Fruit fly (Drosophila melanogaster) whole organism, embryonic: Measurements from ENCODE around the gene CG13299.

ENCODE experiments used
- Ada2b ChIP-seq: fragments of 200-800 bp; sonication (Bioruptor generic); IDR thresholded peaks from 2 replicates; pipeline ENCODE4 v1.3.6; 2022; ENCODE audit warnings: missing biosample characterization, missing genetic modification characterization
- Adf1 ChIP-seq: fragments of 200-800 bp; sonication (Bioruptor generic); IDR thresholded peaks from 2 replicates; pipeline ENCODE4 v1.3.6; 2022; ENCODE audit warnings: missing biosample characterization, missing genetic modification characterization
- Aef1 ChIP-seq: fragments of 200-800 bp; sonication (Bioruptor generic); IDR thresholded peaks from 3 replicates; pipeline ENCODE4 v1.3.6; 2022; ENCODE audit warnings: missing biosample characterization, missing genetic modification characterization
- BtbVII ChIP-seq: fragments of 200-800 bp; sonication (Bioruptor generic); optimal IDR thresholded peaks from 3 replicates; lab custom pipeline; 2017; ENCODE audit warnings: missing biosample characterization, mild to moderate bottlenecking, missing genetic modification characterization
- CG10654 ChIP-seq: fragments of 200-800 bp; sonication (Bioruptor generic); optimal IDR thresholded peaks from 2 replicates; lab custom pipeline; 2016; ENCODE audit warnings: missing biosample characterization, missing genetic modification characterization
- CG10959 ChIP-seq: fragments of 200-800 bp; sonication (Bioruptor generic); IDR thresholded peaks from 2 replicates; pipeline ENCODE4 v1.3.6; 2022; ENCODE audit warnings: missing biosample characterization, missing genetic modification characterization
- CG10979 ChIP-seq: fragments of 200-800 bp; sonication (Bioruptor generic); optimal IDR thresholded peaks from 2 replicates; lab custom pipeline; 2018; ENCODE audit warnings: missing biosample characterization, mild to moderate bottlenecking, missing genetic modification characterization, moderate library complexity
- CG13775 ChIP-seq: fragments of 200-800 bp; sonication (Bioruptor generic); optimal IDR thresholded peaks from 3 replicates; lab custom pipeline; 2017; ENCODE audit warnings: missing biosample characterization, mild to moderate bottlenecking, missing genetic modification characterization
- CG14014 ChIP-seq: fragments of 200-800 bp; sonication (Bioruptor generic); IDR thresholded peaks from 2 replicates; pipeline ENCODE4 v1.3.6; 2022; ENCODE audit warnings: missing biosample characterization, missing genetic modification characterization
- CG14441 ChIP-seq: fragments of 200-800 bp; sonication (Bioruptor generic); IDR thresholded peaks from 2 replicates; pipeline ENCODE4 v1.3.6; 2022; ENCODE audit warnings: missing biosample characterization, missing genetic modification characterization
- CG14667 ChIP-seq: fragments of 200-800 bp; sonication (Bioruptor generic); IDR thresholded peaks from 2 replicates; pipeline ENCODE4 v1.3.6; 2022; ENCODE audit warnings: missing biosample characterization, missing genetic modification characterization
- CG14860 ChIP-seq: fragments of 200-800 bp; sonication (Bioruptor generic); IDR thresholded peaks from 3 replicates; pipeline ENCODE4 v1.3.6; 2022; ENCODE audit warnings: missing biosample characterization, missing genetic modification characterization; ENCODE audit not compliant: partially characterized antibody
- CG1602 ChIP-seq: fragments of 200-800 bp; sonication (Bioruptor generic); optimal IDR thresholded peaks from 3 replicates; lab custom pipeline; 2016; ENCODE audit warnings: missing biosample characterization, missing genetic modification characterization
- CG16815 ChIP-seq: fragments of 200-800 bp; sonication (Bioruptor generic); optimal IDR thresholded peaks from 3 replicates; lab custom pipeline; 2017; ENCODE audit warnings: missing biosample characterization, mild to moderate bottlenecking, missing genetic modification characterization
- CG17328 ChIP-seq: fragments of 200-800 bp; sonication (Bioruptor generic); IDR thresholded peaks from 2 replicates; pipeline ENCODE4 v1.3.6; 2022; ENCODE audit warnings: missing biosample characterization, missing genetic modification characterization
- CG18262 ChIP-seq: fragments of 200-800 bp; optimal IDR thresholded peaks from 3 replicates; lab custom pipeline; 2019; ENCODE audit warnings: missing biosample characterization, mild to moderate bottlenecking, missing genetic modification characterization, moderate library complexity
- CG18764 ChIP-seq: fragments of 200-800 bp; sonication (Bioruptor generic); optimal IDR thresholded peaks from 3 replicates; lab custom pipeline; 2016; ENCODE audit warnings: missing biosample characterization, missing genetic modification characterization
- CG2712 ChIP-seq: fragments of 200-800 bp; optimal IDR thresholded peaks from 3 replicates; lab custom pipeline; 2019; ENCODE audit warnings: missing biosample characterization, mild to moderate bottlenecking, missing genetic modification characterization, moderate library complexity
- CG30403 ChIP-seq: fragments of 200-800 bp; sonication (Bioruptor generic); optimal IDR thresholded peaks from 3 replicates; lab custom pipeline; 2016; ENCODE audit warnings: missing biosample characterization, missing genetic modification characterization
- CG3407 ChIP-seq: fragments of 200-800 bp; sonication (Bioruptor generic); optimal IDR thresholded peaks from 2 replicates; lab custom pipeline; 2018; ENCODE audit warnings: missing biosample characterization, mild to moderate bottlenecking, missing genetic modification characterization
- CG4820 ChIP-seq: fragments of 200-800 bp; sonication (Bioruptor generic); optimal IDR thresholded peaks from 3 replicates; lab custom pipeline; 2016; ENCODE audit warnings: missing biosample characterization, missing genetic modification characterization
- CG8765 ChIP-seq: fragments of 200-800 bp; sonication (Bioruptor generic); IDR thresholded peaks from 2 replicates; pipeline ENCODE4 v1.3.6; 2022; ENCODE audit warnings: missing biosample characterization, missing genetic modification characterization
- CG8944 ChIP-seq: fragments of 200-800 bp; sonication (Bioruptor generic); optimal IDR thresholded peaks from 3 replicates; lab custom pipeline; 2016; ENCODE audit warnings: missing biosample characterization, missing genetic modification characterization
- CkIIα-i1 ChIP-seq: fragments of 200-800 bp; sonication (Bioruptor generic); IDR thresholded peaks from 2 replicates; pipeline ENCODE4 v1.3.6; 2022; ENCODE audit warnings: missing biosample characterization, missing genetic modification characterization
- E2f1 ChIP-seq: fragments of 200-800 bp; sonication (Bioruptor generic); IDR thresholded peaks from 2 replicates; pipeline ENCODE4 v1.3.6; 2022; ENCODE audit warnings: missing biosample characterization, missing genetic modification characterization
- H2.0 ChIP-seq: fragments of 200-800 bp; sonication (Bioruptor generic); IDR thresholded peaks from 2 replicates; pipeline ENCODE4 v1.3.6; 2022; ENCODE audit warnings: missing biosample characterization, missing genetic modification characterization
- HLH54F ChIP-seq: fragments of 200-800 bp; sonication (Bioruptor generic); optimal IDR thresholded peaks from 3 replicates; lab custom pipeline; 2016; ENCODE audit warnings: missing biosample characterization, missing genetic modification characterization
- Med ChIP-seq: fragments of 200-800 bp; sonication (Bioruptor generic); peaks from one replicate; lab custom pipeline; 2016; ENCODE audit warnings: missing biosample characterization, missing genetic modification characterization, mild to moderate bottlenecking, inconsistent platforms, moderate library complexity
- Meics ChIP-seq: fragments of 200-800 bp; sonication (Bioruptor generic); optimal IDR thresholded peaks from 2 replicates; lab custom pipeline; 2017; ENCODE audit warnings: missing biosample characterization, mild to moderate bottlenecking, missing genetic modification characterization
- Oli ChIP-seq: fragments of 200-800 bp; sonication (Bioruptor generic); optimal IDR thresholded peaks from 2 replicates; lab custom pipeline; 2018; ENCODE audit warnings: missing biosample characterization, mild to moderate bottlenecking, missing genetic modification characterization, moderate library complexity
- Pdp1 ChIP-seq, 2 experiments: fragments of 200-800 bp; sonication (Bioruptor generic); optimal IDR thresholded peaks; 3 replicates each; lab custom pipeline; 2016; ENCODE audit warnings: missing biosample characterization in 2 of 2, missing genetic modification characterization in 2 of 2, mild to moderate bottlenecking in 1 of 2, moderate library complexity in 1 of 2
- Xrp1 ChIP-seq: fragments of 200-800 bp; sonication (Bioruptor generic); IDR thresholded peaks from 2 replicates; pipeline ENCODE4 v1.3.6; 2022; ENCODE audit warnings: missing biosample characterization, missing genetic modification characterization
- aop ChIP-seq: fragments of 200-800 bp; sonication (Bioruptor generic); IDR thresholded peaks from 2 replicates; pipeline ENCODE4 v1.3.6; 2022; ENCODE audit warnings: missing biosample characterization, missing genetic modification characterization
- chif ChIP-seq, 2 experiments: fragments of 200-800 bp; sonication (Bioruptor generic); optimal IDR thresholded peaks; 3 replicates each; lab custom pipeline; 2016; ENCODE audit warnings: missing biosample characterization in 2 of 2, missing genetic modification characterization in 2 of 2
- danr ChIP-seq: fragments of 200-800 bp; sonication (Bioruptor generic); IDR thresholded peaks from 2 replicates; pipeline ENCODE4 v1.3.6; 2022; ENCODE audit warnings: missing biosample characterization, missing genetic modification characterization
- dati ChIP-seq: fragments of 200-800 bp; sonication (Bioruptor generic); IDR thresholded peaks from 2 replicates; pipeline ENCODE4 v1.3.6; 2022; ENCODE audit warnings: missing biosample characterization, missing genetic modification characterization
- dysf ChIP-seq: fragments of 200-800 bp; sonication (Bioruptor generic); IDR thresholded peaks from 3 replicates; pipeline ENCODE4 v1.3.6; 2022; ENCODE audit warnings: missing biosample characterization, missing genetic modification characterization
- gsb ChIP-seq: fragments of 200-800 bp; sonication (Bioruptor generic); IDR thresholded peaks from 2 replicates; pipeline ENCODE4 v1.3.6; 2022; ENCODE audit warnings: missing biosample characterization, missing genetic modification characterization
- hkb ChIP-seq, 2 experiments: fragments of 200-800 bp in 1 of 2; fragments of >200 bp in 1 of 2; sonication (Bioruptor generic) in 1 of 2; IDR thresholded peaks in 1 of 2; optimal IDR thresholded peaks in 1 of 2; 2 replicates each; pipeline versions ENCODE4 v1.3.6 to Lab custom; 2017 to 2022; ENCODE audit warnings: missing biosample characterization in 1 of 2, missing genetic modification characterization in 1 of 2
- lmd ChIP-seq: fragments of 200-800 bp; sonication (Bioruptor generic); IDR thresholded peaks from 2 replicates; pipeline ENCODE4 v1.3.6; 2022; ENCODE audit warnings: missing biosample characterization, missing genetic modification characterization
- peb ChIP-seq: fragments of 200-800 bp; sonication (Bioruptor generic); IDR thresholded peaks from 2 replicates; pipeline ENCODE4 v1.3.6; 2022; ENCODE audit warnings: missing biosample characterization, missing genetic modification characterization
- pum ChIP-seq: fragments of 200-800 bp; sonication (Bioruptor generic); optimal IDR thresholded peaks from 2 replicates; lab custom pipeline; 2016; ENCODE audit warnings: missing biosample characterization, missing genetic modification characterization
- ranshi ChIP-seq: fragments of 200-800 bp; sonication (Bioruptor generic); IDR thresholded peaks from 2 replicates; pipeline ENCODE4 v1.3.6; 2022; ENCODE audit warnings: missing biosample characterization, missing genetic modification characterization
- salm ChIP-seq: fragments of 200-800 bp; sonication (Bioruptor generic); optimal IDR thresholded peaks from 2 replicates; lab custom pipeline; 2018; ENCODE audit warnings: missing biosample characterization, mild to moderate bottlenecking, missing genetic modification characterization
- sc ChIP-seq, 3 experiments: fragments of >200 bp in 2 of 3; fragments of 200-800 bp in 1 of 3; sonication (Bioruptor generic) in 1 of 3; optimal IDR thresholded peaks; 2 replicates in 2 of 3; 3 replicates in 1 of 3; lab custom pipeline; 2017; ENCODE audit warnings: mild to moderate bottlenecking in 1 of 3, missing biosample characterization in 1 of 3, missing genetic modification characterization in 1 of 3, missing genetic modification reagents in 1 of 3
- shn ChIP-seq: fragments of 200-800 bp; sonication (Bioruptor generic); optimal IDR thresholded peaks from 3 replicates; lab custom pipeline; 2016; ENCODE audit warnings: missing biosample characterization, missing genetic modification characterization
- slou ChIP-seq: fragments of 200-800 bp; sonication (Bioruptor generic); optimal IDR thresholded peaks from 3 replicates; lab custom pipeline; 2016; ENCODE audit warnings: missing biosample characterization, missing genetic modification characterization
- tap ChIP-seq: fragments of 200-800 bp; optimal IDR thresholded peaks from 3 replicates; lab custom pipeline; 2019; ENCODE audit warnings: missing biosample characterization, mild to moderate bottlenecking, missing genetic modification characterization, moderate library complexity
- usp ChIP-seq: fragments of >200 bp; optimal IDR thresholded peaks from 2 replicates; lab custom pipeline; 2017; ENCODE audit warnings: missing biosample characterization, missing genetic modification characterization
- zfh1 ChIP-seq: fragments of 200-800 bp; sonication (Bioruptor generic); IDR thresholded peaks from 3 replicates; pipeline ENCODE4 v1.3.6; 2022; ENCODE audit warnings: missing biosample characterization, missing genetic modification characterization

CG13299 gene

DNA sequence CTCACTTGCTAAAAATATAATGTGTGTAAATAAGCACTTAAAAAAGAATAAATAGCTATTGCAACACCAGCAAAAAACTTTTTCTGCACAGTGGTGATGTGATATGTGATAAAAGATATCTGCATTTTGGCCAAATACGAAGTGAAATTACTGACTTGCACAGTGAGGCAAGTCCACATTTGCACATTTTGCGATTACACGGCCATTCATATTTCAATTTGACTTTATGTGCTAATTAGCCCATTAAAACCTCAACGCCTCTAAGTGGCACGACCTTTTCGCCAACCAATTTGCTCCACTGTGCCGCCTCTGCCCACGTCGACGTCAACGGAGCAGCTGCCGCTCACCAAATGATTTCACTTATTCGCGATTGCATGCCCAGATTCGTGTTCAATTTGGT is 12.0 kb downstream of the CG13299 start, which contains the start of gene CG33946 (continued):
- TF ChIP-seq E2f1 (0 out of 2 replicates have a peak, but pooled peaks have one; percentile 25), CG10979 (tag; lab: Kevin White, UChicago) (peak; percentile 20), CG30403 (GFP tag; lab: Kevin White, UChicago) (peak; percentile 16), CG18262 (tag; lab: Kevin White, UChicago) (peak; percentile 10), dati (no peak), Xrp1 (peak; percentile 53; the same call in 1 of the 2 replicates), Ada2b (peak; percentile 53), shn (peak; percentile 25), CG4820 (GFP tag; lab: Kevin White, UChicago) (peak; percentile 23), chif (GFP tag; optimal IDR thresholded peaks at IDR 0.05; lab: Kevin White, UChicago) (peak; percentile 20 to 50), CG8944 (peak; percentile 32), CkIIα-i1 (no peak), CG10959 (GFP tag; lab: Robert Waterston, UW) (peak; percentile 58), CG16815 (peak; percentile 29), Pdp1 (GFP tag; optimal IDR thresholded peaks at IDR 0.05; lab: Kevin White, UChicago) (peak in 1 of 2 experiments; percentile 8), Oli (peak; percentile 6), CG14860 (GFP tag; lab: Robert Waterston, UW) (no peak), CG8765 (peak; percentile 46; the same call in 1 of the 2 replicates), CG18764 (no peak), aop (GFP tag; lab: Robert Waterston, UW) (no peak), tap (no peak), Meics (GFP tag; lab: Kevin White, UChicago) (no peak), danr (GFP tag; lab: Robert Waterston, UW) (0 out of 2 replicates have a peak, but pooled peaks have one; percentile 15), dysf (peak; percentile 24; the same call in 1 of the 3 replicates), CG3407 (GFP tag; lab: Kevin White, UChicago) (no peak), slou (GFP tag; lab: Kevin White, UChicago) (no peak), zfh1 (GFP tag; lab: Robert Waterston, UW) (peak; percentile 64; the same call in 2 of the 3 replicates), CG10654 (GFP tag; lab: Kevin White, UChicago) (peak; percentile 21), Aef1 (GFP tag; lab: Robert Waterston, UW) (0 out of 3 replicates have a peak, but pooled peaks have one; percentile 23), HLH54F (GFP tag; lab: Kevin White, UChicago) (peak; percentile 4), salm (tag; lab: Kevin White, UChicago) (no peak), Adf1 (peak; percentile 16), gsb (GFP tag; lab: Robert Waterston, UW) (no peak), CG17328 (peak; percentile 37; the same call in 1 of the 2 replicates), pum (GFP tag; lab: Kevin White, UChicago) (peak; percentile 6), CG1602 (peak; percentile 25), BtbVII (no peak), H2.0 (GFP tag; lab: Robert Waterston, UW) (peak; percentile 36; the same call in 1 of the 2 replicates), peb (GFP tag; lab: Robert Waterston, UW) (0 out of 2 replicates have a peak, but pooled peaks have one; percentile 8), usp (no peak), CG14667 (GFP tag; lab: Robert Waterston, UW) (0 out of 2 replicates have a peak, but pooled peaks have one; percentile 5), sc (optimal IDR thresholded peaks at IDR 0.05; lab: Kevin White, UChicago) (no peak), sc (GFP tag; optimal IDR thresholded peaks at IDR 0.05; lab: Kevin White, UChicago) (no peak), ranshi (peak; percentile 64; the same call in 1 of the 2 replicates), lmd (GFP tag; lab: Robert Waterston, UW) (peak; percentile 61), CG2712 (tag; lab: Kevin White, UChicago) (peak; percentile 23), hkb (optimal IDR thresholded peaks at IDR 0.05; lab: Kevin White, UChicago) (no peak), hkb (GFP tag; IDR thresholded peaks at IDR 0.05; lab: Robert Waterston, UW) (peak; percentile 24; the same call in 1 of the 2 replicates), CG13775 (GFP tag; lab: Kevin White, UChicago) (peak; percentile 33), Med (peak; percentile 82), CG14441 (GFP tag; lab: Robert Waterston, UW) (peak; percentile 57), CG14014 (GFP tag; lab: Robert Waterston, UW) (0 out of 2 replicates have a peak, but pooled peaks have one; percentile 16)
